Worm (Caenorhabditis elegans) whole organism, early embryonic: ENCODE results near the gene Y51H7C.9.

Experiments used
- B0310.2 ChIP-seq: sonication (generic microtip); optimal IDR thresholded peaks from 2 replicates; lab custom pipeline; 2016; ENCODE audit warnings: mild to moderate bottlenecking, missing genetic modification characterization, missing compliant biosample characterization
- F13C5.2 ChIP-seq: sonication (generic microtip); optimal IDR thresholded peaks from 2 replicates; lab custom pipeline; 2017; ENCODE audit warnings: mild to moderate bottlenecking, missing genetic modification characterization, inconsistent platforms, missing compliant biosample characterization
- ama-1 ChIP-seq: fragments of 150-350 bp; optimal IDR thresholded peaks from 2 replicates; lab custom pipeline; 2014
- ceh-13 ChIP-seq: fragments of 200-800 bp; sonication (Bioruptor generic); optimal IDR thresholded peaks from 2 replicates; lab custom pipeline; 2018; ENCODE audit warnings: mild to moderate bottlenecking, missing genetic modification characterization, missing compliant biosample characterization
- ceh-36 ChIP-seq: sonication (generic microtip); optimal IDR thresholded peaks from 2 replicates; lab custom pipeline; 2016; ENCODE audit warnings: missing genetic modification characterization, inconsistent platforms, missing compliant biosample characterization
- ets-7 ChIP-seq: sonication (generic microtip); optimal IDR thresholded peaks from 2 replicates; lab custom pipeline; 2016; ENCODE audit warnings: missing genotype, missing genetic modification characterization, missing compliant biosample characterization
- flt-1 ChIP-seq: fragments of 200-800 bp; sonication (Bioruptor generic); IDR thresholded peaks from 2 replicates; pipeline ENCODE4 v1.3.6; 2022; ENCODE audit warnings: missing genetic modification characterization, missing compliant biosample characterization
- hmbx-1 ChIP-seq: sonication (generic microtip); optimal IDR thresholded peaks from 2 replicates; lab custom pipeline; 2016; ENCODE audit warnings: mild to moderate bottlenecking, missing genetic modification characterization, missing compliant biosample characterization
- hmg-4 ChIP-seq: fragments of 200-800 bp; sonication (Bioruptor generic); optimal IDR thresholded peaks from 2 replicates; lab custom pipeline; 2018; ENCODE audit warnings: mild to moderate bottlenecking, missing genetic modification characterization, missing compliant biosample characterization
- hnd-1 ChIP-seq: sonication (generic microtip); optimal IDR thresholded peaks from 2 replicates; lab custom pipeline; 2016; ENCODE audit warnings: missing genetic modification characterization, missing compliant biosample characterization
- pes-1 ChIP-seq: fragments of 200-800 bp; sonication (Bioruptor generic); IDR thresholded peaks from 2 replicates; pipeline ENCODE4 v1.3.6; 2022; ENCODE audit warnings: missing genetic modification reagents, missing genetic modification characterization, missing compliant biosample characterization
- scrt-1 ChIP-seq: fragments of 200-800 bp; sonication (Bioruptor generic); IDR thresholded peaks from 2 replicates; pipeline ENCODE4 v1.3.6; 2022; ENCODE audit warnings: missing genetic modification characterization, missing compliant biosample characterization
- sea-1 ChIP-seq: fragments of 200-800 bp; sonication (Bioruptor generic); conservative IDR thresholded peaks from 2 replicates; pipeline ENCODE4 v1.3.6; 2022; ENCODE audit warnings: missing genetic modification characterization, missing compliant biosample characterization
- tra-4 ChIP-seq: sonication (generic microtip); optimal IDR thresholded peaks from 2 replicates; lab custom pipeline; 2017; ENCODE audit warnings: missing genetic modification characterization, missing compliant biosample characterization

- no peak for TF ChIP-seq hnd-1 (tag; lab: Kevin White, UChicago)
- TF ChIP-seq ceh-13 (GFP tag; lab: Kevin White, UChicago): no peak
- TF ChIP-seq flt-1 (GFP tag; lab: Robert Waterston, UW): no peak
- TF ChIP-seq scrt-1 (GFP tag; lab: Robert Waterston, UW): no peak
- no peak for TF ChIP-seq ama-1
- TF ChIP-seq pes-1: no peak
- no peak for TF ChIP-seq B0310.2 (tag; lab: Kevin White, UChicago)
- no peak for TF ChIP-seq sea-1 (GFP tag; lab: Robert Waterston, UW)
- no peak for TF ChIP-seq hmbx-1 (tag; lab: Kevin White, UChicago)
- TF ChIP-seq tra-4 (tag; lab: Kevin White, UChicago): no peak
- TF ChIP-seq hmg-4 (GFP tag; lab: Kevin White, UChicago): no peak
- TF ChIP-seq F13C5.2 (tag; lab: Kevin White, UChicago): no peak
- no peak for TF ChIP-seq ceh-36 (tag; lab: Kevin White, UChicago)
- TF ChIP-seq ets-7 (tag; lab: Kevin White, UChicago): no peak
Measured at ce11 chrII:1385280-1385679, 26.0 kb downstream of the Y51H7C.9 start, which contains the start of gene F54D12.7.
